Worm (Caenorhabditis elegans) whole organism, L2 larva: ENCODE measurements around the gene F56B3.4.

Experiments
- C34F6.9 ChIP-seq: fragments of 150-350 bp; optimal IDR thresholded peaks from 2 replicates; lab custom pipeline; 2014; ENCODE audit warnings: missing biosample characterization, missing genetic modification characterization
- elt-1 ChIP-seq: fragments of 150-350 bp; optimal IDR thresholded peaks from 2 replicates; lab custom pipeline; 2014; ENCODE audit warnings: missing biosample characterization, missing genetic modification characterization
- elt-3 ChIP-seq: sonication (generic microtip); optimal IDR thresholded peaks from 2 replicates; lab custom pipeline; 2017; ENCODE audit warnings: missing biosample characterization, missing genetic modification characterization
- fos-1 ChIP-seq: fragments of 150-350 bp; optimal IDR thresholded peaks from 2 replicates; lab custom pipeline; 2014; ENCODE audit warnings: missing biosample characterization, missing genetic modification characterization
- nhr-237 ChIP-seq: fragments of 150-350 bp; optimal IDR thresholded peaks from 2 replicates; lab custom pipeline; 2014; ENCODE audit warnings: missing biosample characterization, missing genetic modification characterization
- skn-1 ChIP-seq: sonication (generic microtip); optimal IDR thresholded peaks from 2 replicates; lab custom pipeline; 2017; ENCODE audit warnings: missing biosample characterization, missing genetic modification characterization
- zag-1 ChIP-seq: fragments of 150-350 bp; optimal IDR thresholded peaks from 2 replicates; lab custom pipeline; 2014; ENCODE audit warnings: missing biosample characterization, missing genetic modification characterization
- ztf-11 ChIP-seq: sonication (generic microtip); optimal IDR thresholded peaks from 2 replicates; lab custom pipeline; 2017; ENCODE audit warnings: missing biosample characterization, missing genetic modification characterization

- TF ChIP-seq fos-1 (tag; lab: Kevin White, UChicago) (no peak), elt-1 (no peak), ztf-11 (tag; lab: Kevin White, UChicago) (no peak), elt-3 (tag; lab: Kevin White, UChicago) (no peak), zag-1 (tag; lab: Kevin White, UChicago) (no peak), nhr-237 (tag; lab: Kevin White, UChicago) (no peak), C34F6.9 (tag; lab: Kevin White, UChicago) (no peak), skn-1 (tag; lab: Kevin White, UChicago) (no peak)
Observed at ce11 chrIV:740674-741073, 53.4 kb downstream of the F56B3.4 start.
